Worm (Caenorhabditis elegans) whole organism, L2 larva: ENCODE measurements around the gene T09B9.1.

Source experiments
- C34F6.9 ChIP-seq: fragments of 150-350 bp; optimal IDR thresholded peaks from 2 replicates; lab custom pipeline; 2014; ENCODE audit warnings: missing biosample characterization, missing genetic modification characterization
- F13H6.1 ChIP-seq: sonication (generic microtip); optimal IDR thresholded peaks from 2 replicates; lab custom pipeline; 2016; ENCODE audit warnings: missing genetic modification characterization, missing compliant biosample characterization
- R02D3.7 ChIP-seq: fragments of 150-350 bp; optimal IDR thresholded peaks from 2 replicates; lab custom pipeline; 2014; ENCODE audit warnings: missing biosample characterization, missing genetic modification characterization
- Y55F3AM.14 ChIP-seq: fragments of 200-800 bp; sonication (Bioruptor generic); optimal IDR thresholded peaks from 2 replicates; lab custom pipeline; 2018; ENCODE audit warnings: mild to moderate bottlenecking, missing genetic modification characterization, missing compliant biosample characterization
- ZK546.5 ChIP-seq: sonication (generic microtip); optimal IDR thresholded peaks from 2 replicates; lab custom pipeline; 2017; ENCODE audit warnings: missing biosample characterization, missing genetic modification characterization
- alr-1 ChIP-seq: fragments of 150-350 bp; optimal IDR thresholded peaks from 2 replicates; lab custom pipeline; 2014; ENCODE audit warnings: missing biosample characterization, missing genetic modification characterization
- aly-2 ChIP-seq: fragments of 150-350 bp; optimal IDR thresholded peaks from 2 replicates; lab custom pipeline; 2014; ENCODE audit warnings: missing biosample characterization, missing genetic modification characterization
- egl-27 ChIP-seq: sonication (generic microtip); optimal IDR thresholded peaks from 3 replicates; lab custom pipeline; 2017; ENCODE audit warnings: missing biosample characterization, missing genetic modification reagents, missing genetic modification characterization
- elt-1 ChIP-seq: fragments of 150-350 bp; optimal IDR thresholded peaks from 2 replicates; lab custom pipeline; 2014; ENCODE audit warnings: missing biosample characterization, missing genetic modification characterization
- elt-3 ChIP-seq: sonication (generic microtip); optimal IDR thresholded peaks from 2 replicates; lab custom pipeline; 2017; ENCODE audit warnings: missing biosample characterization, missing genetic modification characterization
- fos-1 ChIP-seq: fragments of 150-350 bp; optimal IDR thresholded peaks from 2 replicates; lab custom pipeline; 2014; ENCODE audit warnings: missing biosample characterization, missing genetic modification characterization
- gmeb-1 ChIP-seq: fragments of 150-350 bp; optimal IDR thresholded peaks from 2 replicates; lab custom pipeline; 2014; ENCODE audit warnings: missing biosample characterization, missing genetic modification characterization
- lin-13 ChIP-seq: fragments of 150-350 bp; optimal IDR thresholded peaks from 2 replicates; lab custom pipeline; 2014; ENCODE audit warnings: missing biosample characterization, missing genetic modification reagents, missing genetic modification characterization
- lin-39 ChIP-seq: fragments of 150-350 bp; optimal IDR thresholded peaks from 2 replicates; lab custom pipeline; 2014; ENCODE audit warnings: missing biosample characterization, missing genetic modification reagents, missing genetic modification characterization
- mbf-1 ChIP-seq: sonication (generic microtip); optimal IDR thresholded peaks from 2 replicates; lab custom pipeline; 2017; ENCODE audit warnings: missing biosample characterization, missing genetic modification characterization
- mdl-1 ChIP-seq, 2 experiments: fragments of 150-350 bp in 1 of 2; sonication (generic microtip) in 1 of 2; optimal IDR thresholded peaks; 2 replicates each; lab custom pipeline; 2017; ENCODE audit warnings: missing biosample characterization in 2 of 2, missing genetic modification characterization in 2 of 2
- nhr-10 ChIP-seq: sonication (generic microtip); optimal IDR thresholded peaks from 2 replicates; lab custom pipeline; 2017; ENCODE audit warnings: missing biosample characterization, missing genetic modification characterization
- nhr-11 ChIP-seq: fragments of 150-350 bp; optimal IDR thresholded peaks from 2 replicates; lab custom pipeline; 2014; ENCODE audit warnings: missing biosample characterization, missing genetic modification characterization
- nhr-12 ChIP-seq: fragments of 150-350 bp; optimal IDR thresholded peaks from 2 replicates; lab custom pipeline; 2014; ENCODE audit warnings: missing biosample characterization, missing genetic modification characterization
- nhr-129 ChIP-seq: fragments of 150-350 bp; optimal IDR thresholded peaks from 2 replicates; lab custom pipeline; 2014; ENCODE audit warnings: missing biosample characterization, missing genetic modification characterization
- nhr-23 ChIP-seq: fragments of 150-350 bp; optimal IDR thresholded peaks from 2 replicates; lab custom pipeline; 2014; ENCODE audit warnings: missing biosample characterization, missing genetic modification reagents, missing genetic modification characterization
- nhr-25 ChIP-seq: fragments of 150-350 bp; sonication (generic microtip); optimal IDR thresholded peaks from 3 replicates; lab custom pipeline; 2014; ENCODE audit warnings: missing biosample characterization, missing genetic modification characterization
- nhr-6 ChIP-seq: fragments of 150-350 bp; optimal IDR thresholded peaks from 2 replicates; lab custom pipeline; 2014; ENCODE audit warnings: missing biosample characterization, missing genetic modification characterization
- peb-1 ChIP-seq: fragments of 150-350 bp; optimal IDR thresholded peaks from 2 replicates; lab custom pipeline; 2014; ENCODE audit warnings: missing biosample characterization, missing genetic modification characterization
- sem-4 ChIP-seq: fragments of 150-350 bp; optimal IDR thresholded peaks from 2 replicates; lab custom pipeline; 2014; ENCODE audit warnings: missing biosample characterization, missing genetic modification reagents, missing genetic modification characterization
- skn-1 ChIP-seq: sonication (generic microtip); optimal IDR thresholded peaks from 2 replicates; lab custom pipeline; 2017; ENCODE audit warnings: missing biosample characterization, missing genetic modification characterization
- sma-9 ChIP-seq, 2 experiments: fragments of 150-350 bp in 1 of 2; sonication (generic microtip) in 1 of 2; optimal IDR thresholded peaks; 2 replicates each; lab custom pipeline; 2014 to 2016; ENCODE audit warnings: missing genetic modification characterization in 2 of 2, mild to moderate bottlenecking in 1 of 2, missing biosample characterization in 1 of 2, missing compliant biosample characterization in 1 of 2, missing genetic modification reagents in 1 of 2, moderate library complexity in 1 of 2
- unc-39 ChIP-seq: fragments of 150-350 bp; optimal IDR thresholded peaks from 2 replicates; lab custom pipeline; 2014; ENCODE audit warnings: missing biosample characterization, missing genetic modification characterization
- unc-55 ChIP-seq: fragments of 150-350 bp; sonication (generic microtip); optimal IDR thresholded peaks from 3 replicates; lab custom pipeline; 2014; ENCODE audit warnings: missing biosample characterization, missing genetic modification reagents, missing genetic modification characterization
- unc-62 ChIP-seq: fragments of 150-350 bp; optimal IDR thresholded peaks from 2 replicates; lab custom pipeline; 2014; ENCODE audit warnings: missing biosample characterization, missing genetic modification reagents, missing genetic modification characterization
- zag-1 ChIP-seq: fragments of 150-350 bp; optimal IDR thresholded peaks from 2 replicates; lab custom pipeline; 2014; ENCODE audit warnings: missing biosample characterization, missing genetic modification characterization
- ztf-1 ChIP-seq: fragments of 200-800 bp; sonication (Bioruptor generic); conservative IDR thresholded peaks from 2 replicates; pipeline ENCODE4 v1.3.6; 2022; ENCODE audit warnings: missing genetic modification characterization, missing compliant biosample characterization
- ztf-4 ChIP-seq: fragments of 150-350 bp; optimal IDR thresholded peaks from 2 replicates; lab custom pipeline; 2014; ENCODE audit warnings: missing biosample characterization, missing genetic modification characterization

T09B9.1 gene

DNA sequence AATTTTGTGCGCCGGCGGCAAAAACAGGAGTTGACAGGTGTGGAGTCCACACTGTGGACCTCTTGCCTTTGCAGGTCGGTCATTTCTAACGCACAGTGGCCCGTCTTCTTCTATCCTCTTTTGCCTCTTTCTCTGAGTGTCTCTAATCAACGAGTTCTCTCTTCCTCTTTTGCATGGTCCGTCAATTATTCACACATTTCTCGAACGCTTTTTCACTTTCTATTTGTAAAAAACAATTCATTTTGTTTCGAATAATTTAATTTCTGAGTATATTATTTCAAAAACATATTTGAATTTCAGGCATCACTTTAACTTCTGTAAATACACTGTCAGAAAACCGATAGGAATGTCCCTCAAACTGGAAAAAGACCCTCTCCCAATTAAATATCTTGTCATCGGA is at the start of gene T09B9.1:
Gene T09B9.1, plus strand, starts transcription at position 301 of the 400 bp plus-strand sequence.
- no peak for TF ChIP-seq nhr-11
- TF ChIP-seq nhr-10 = no peak
- TF ChIP-seq nhr-23 (tag; lab: Kevin White, UChicago) = no peak
- no peak for TF ChIP-seq unc-62 (GFP tag; lab: Kevin White, UChicago)
- no peak for TF ChIP-seq sem-4
- no peak for TF ChIP-seq skn-1
- TF ChIP-seq elt-1 (tag; lab: Kevin White, UChicago) = no peak
- no peak for TF ChIP-seq unc-55
- TF ChIP-seq alr-1 = no peak
- TF ChIP-seq elt-3 (tag; lab: Kevin White, UChicago) = no peak

DNA sequence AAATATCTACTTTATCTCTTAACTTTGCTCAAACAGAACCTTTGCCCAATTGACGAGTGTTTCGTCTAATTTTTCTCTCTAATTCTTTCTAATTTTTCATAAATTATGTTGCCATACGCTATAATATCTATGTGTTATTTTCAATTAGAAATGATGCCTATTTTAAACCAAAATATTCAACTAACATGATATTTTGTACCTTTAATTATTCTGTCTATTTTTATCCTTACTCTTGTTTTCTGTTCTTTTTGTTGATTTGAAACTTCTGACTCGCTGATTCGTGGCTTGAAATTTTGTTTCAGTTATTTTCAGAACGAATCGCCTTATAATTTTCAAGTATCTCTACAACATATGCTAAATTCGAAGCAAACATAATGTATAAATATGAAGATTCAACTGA is 47.6 kb upstream of the T09B9.1 start, which contains the start of gene F15G9.6:
Gene F15G9.6, plus strand, starts transcription at position 301 of the 400 bp plus-strand sequence.
- TF ChIP-seq skn-1 = no peak

DNA sequence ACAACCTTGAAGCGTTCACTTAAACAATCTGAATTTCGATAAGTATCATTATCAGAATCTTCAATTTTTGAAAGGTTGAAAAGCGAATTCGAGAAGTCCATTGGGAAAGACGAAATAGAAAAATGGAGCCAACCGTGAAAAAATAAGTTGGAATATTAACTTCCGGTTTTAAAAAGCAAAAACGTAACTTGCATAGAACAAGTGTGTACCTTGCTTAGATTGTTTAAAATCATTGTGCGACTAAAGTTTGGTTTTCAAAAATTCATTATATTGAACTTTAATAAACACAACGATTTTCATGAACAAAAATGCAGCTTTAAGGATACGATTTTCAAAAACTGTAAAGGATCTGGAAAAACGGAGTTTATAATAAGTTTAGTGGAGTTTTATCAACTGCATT is 43.5 kb upstream of the T09B9.1 start, which contains the start of gene F15G9.2:
Gene F15G9.2, minus strand, starts transcription at position 101 of the 400 bp plus-strand sequence.
- no peak for TF ChIP-seq fos-1 (tag; lab: Kevin White, UChicago)
- no peak for TF ChIP-seq mdl-1 (tag; optimal IDR thresholded peaks at IDR 0.05; lab: Kevin White, UChicago)
- TF ChIP-seq egl-27 = no peak
- no peak for TF ChIP-seq unc-39 (tag; lab: Kevin White, UChicago)
- no peak for TF ChIP-seq ztf-4
- no peak for TF ChIP-seq lin-13 (GFP tag; lab: Kevin White, UChicago)
- no peak for TF ChIP-seq nhr-129 (tag; lab: Kevin White, UChicago)
- no peak for TF ChIP-seq lin-39
- no peak for TF ChIP-seq elt-1 (tag; lab: Kevin White, UChicago)

DNA sequence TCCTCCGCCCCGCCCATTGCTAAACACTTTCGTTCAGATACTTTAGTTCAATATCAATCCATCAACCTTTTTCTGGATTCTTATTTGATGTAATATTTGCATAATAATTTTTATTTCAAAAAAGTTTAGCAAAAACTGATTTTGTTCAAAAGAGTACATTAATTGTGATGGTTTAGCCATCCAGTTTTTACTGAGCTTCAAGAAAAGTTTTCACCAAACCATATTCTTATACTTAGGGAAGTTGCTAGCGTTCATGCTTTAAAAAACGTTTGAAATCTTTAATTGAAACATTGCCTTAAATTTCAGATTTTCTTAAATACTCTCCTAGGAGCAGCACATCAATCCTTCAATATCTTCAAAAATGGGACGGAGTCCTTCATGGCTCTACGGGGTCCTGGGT is 39.8 kb upstream of the T09B9.1 start, which contains the start of gene him-4:
Gene him-4, plus strand, starts transcription at position 301 of the 400 bp plus-strand sequence.
- TF ChIP-seq zag-1 (tag; lab: Kevin White, UChicago) (no peak), nhr-12 (tag; lab: Kevin White, UChicago) (no peak), ztf-1 (GFP tag; lab: Robert Waterston, UW) (no peak), unc-62 (GFP tag; lab: Kevin White, UChicago) (no peak), sem-4 (no peak), Y55F3AM.14 (GFP tag; lab: Kevin White, UChicago) (no peak), elt-1 (tag; lab: Kevin White, UChicago) (no peak), ZK546.5 (no peak), fos-1 (tag; lab: Kevin White, UChicago) (no peak), alr-1 (no peak), nhr-25 (no peak), C34F6.9 (no peak), elt-3 (tag; lab: Kevin White, UChicago) (no peak), nhr-6 (no peak), unc-39 (tag; lab: Kevin White, UChicago) (no peak), aly-2 (tag; lab: Kevin White, UChicago) (no peak)
- TF ChIP-seq, all 48 proteins: peak for 0

DNA sequence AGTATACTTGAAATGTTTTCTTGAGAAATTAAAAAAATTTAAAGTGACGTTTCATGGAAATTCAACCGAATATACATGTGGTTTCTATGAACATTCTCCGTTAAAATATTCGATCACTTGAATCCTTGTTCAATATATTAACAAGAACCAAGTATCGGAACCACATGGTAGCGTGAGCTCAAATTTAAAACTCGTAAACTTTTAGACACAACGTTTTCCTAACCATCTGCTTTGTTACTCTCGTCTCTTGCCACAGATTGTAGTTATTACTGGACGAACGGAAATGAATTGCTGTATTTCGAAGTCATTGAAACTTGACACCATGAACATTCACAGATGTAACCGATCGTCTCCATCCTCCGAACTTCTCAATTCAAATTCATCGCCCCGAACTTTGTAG is 38.0 kb upstream of the T09B9.1 start:
- no peak for TF ChIP-seq unc-62 (GFP tag; lab: Kevin White, UChicago)

DNA sequence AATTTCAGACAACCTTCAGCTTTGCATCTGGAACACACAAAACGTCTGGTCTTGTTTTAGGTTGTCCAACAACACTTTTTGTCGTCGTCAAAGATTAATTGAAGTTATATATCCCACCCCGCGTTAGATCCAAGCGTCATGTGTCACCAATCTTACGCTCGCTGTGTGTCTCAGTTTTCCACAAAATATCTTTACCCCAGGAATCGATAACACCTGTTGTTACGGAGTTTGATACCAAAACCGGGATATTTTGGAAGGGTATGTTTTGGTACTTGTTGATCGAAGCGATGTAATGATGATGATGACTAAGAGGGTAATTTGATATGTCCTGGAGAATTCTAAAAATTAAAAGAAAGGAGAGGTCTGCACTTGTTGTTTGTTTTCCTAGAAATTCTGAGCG is 21.6 kb upstream of the T09B9.1 start:
- TF ChIP-seq unc-55 (no peak), sma-9 (GFP tag; optimal IDR thresholded peaks at IDR 0.05; lab: Kevin White, UChicago) (no peak), sma-9 (tag; optimal IDR thresholded peaks at IDR 0.05; lab: Kevin White, UChicago) (no peak), R02D3.7 (tag; lab: Kevin White, UChicago) (no peak), fos-1 (tag; lab: Kevin White, UChicago) (no peak), aly-2 (tag; lab: Kevin White, UChicago) (no peak), egl-27 (no peak), peb-1 (no peak), F13H6.1 (tag; lab: Kevin White, UChicago) (no peak), gmeb-1 (no peak), mbf-1 (tag; lab: Kevin White, UChicago) (no peak), alr-1 (no peak), nhr-6 (no peak)
